Fruit fly (Drosophila melanogaster): ENCODE data around the gene CG34345.

Gene CG34345

dm6 chr2L:6648163-6648628 lies 25.3 kb downstream of the CG34345 start (continued):
- TF ChIP-seq hbn (GFP tag; IDR thresholded peaks at IDR 0.05; ENCODE audit: partially characterized antibody): no peak
- peak; percentile 86 for TF ChIP-seq ase (GFP tag; IDR thresholded peaks at IDR 0.05)
- TF ChIP-seq z (GFP tag; IDR thresholded peaks at IDR 0.05): no peak
- TF ChIP-seq CG12219 (GFP tag; optimal IDR thresholded peaks at IDR 0.05): peak; percentile 92
- TF ChIP-seq Dip2 (GFP tag; IDR thresholded peaks at IDR 0.05): peak; percentile 46; the same call in 1 of the 2 replicates
- TF ChIP-seq insv (GFP tag; optimal IDR thresholded peaks at IDR 0.05): peak; percentile 10 to 80
- peak; percentile 95 for TF ChIP-seq row (GFP tag; IDR thresholded peaks at IDR 0.05)
- TF ChIP-seq repo (GFP tag; optimal IDR thresholded peaks at IDR 0.05): peak; percentile 84
- TF ChIP-seq oc (tag; optimal IDR thresholded peaks at IDR 0.05): peak; percentile 87
- TF ChIP-seq CG32767 (GFP tag; IDR thresholded peaks at IDR 0.05): peak; percentile 93
- TF ChIP-seq emc (GFP tag; optimal IDR thresholded peaks at IDR 0.05): peak; percentile 86
- peak; percentile 83 for TF ChIP-seq sqz (GFP tag; optimal IDR thresholded peaks at IDR 0.05)
- peak; percentile 87 for TF ChIP-seq zen (tag; optimal IDR thresholded peaks at IDR 0.05)
- TF ChIP-seq CG11093 (GFP tag; IDR thresholded peaks at IDR 0.05): peak; percentile 80
- peak; percentile 52 for TF ChIP-seq fd64A (GFP tag; optimal IDR thresholded peaks at IDR 0.05)
- TF ChIP-seq tgo (GFP tag; IDR thresholded peaks at IDR 0.05): peak; percentile 94
- peak; percentile 15 for TF ChIP-seq gfzf (GFP tag; optimal IDR thresholded peaks at IDR 0.05)
- peak; percentile 85 for TF ChIP-seq CG17186 (GFP tag; optimal IDR thresholded peaks at IDR 0.05)
- TF ChIP-seq Doc3 (GFP tag; IDR thresholded peaks at IDR 0.05; ENCODE audit: partially characterized antibody): no peak
- peak; percentile 92 for TF ChIP-seq CG6813 (GFP tag; optimal IDR thresholded peaks at IDR 0.05)
- TF ChIP-seq Lpt (GFP tag; optimal IDR thresholded peaks at IDR 0.05): no peak
- TF ChIP-seq sug (tag; optimal IDR thresholded peaks at IDR 0.05): peak; percentile 95
- TF ChIP-seq PHDP (tag; optimal IDR thresholded peaks at IDR 0.05): peak; percentile 96
- TF ChIP-seq CG14667 (GFP tag; IDR thresholded peaks at IDR 0.05): peak; percentile 85
- TF ChIP-seq CG34376 (GFP tag; optimal IDR thresholded peaks at IDR 0.05): peak; percentile 95
- TF ChIP-seq Six4 (GFP tag; optimal IDR thresholded peaks at IDR 0.05): peak; percentile 93
- TF ChIP-seq nerfin-1 (tag; optimal IDR thresholded peaks at IDR 0.05): peak; percentile 93
- peak; percentile 97 for TF ChIP-seq lilli (GFP tag; optimal IDR thresholded peaks at IDR 0.05)
- TF ChIP-seq CG12299 (tag; optimal IDR thresholded peaks at IDR 0.05): peak; percentile 93
- TF ChIP-seq E2f1 (GFP tag; IDR thresholded peaks at IDR 0.05): peak; percentile 91
- peak; percentile 94 for TF ChIP-seq CG3847 (GFP tag; IDR thresholded peaks at IDR 0.05)
- TF ChIP-seq CG6175 (GFP tag; IDR thresholded peaks at IDR 0.05): peak; percentile 74; the same call in 2 of the 3 replicates
- peak; percentile 64 for TF ChIP-seq stwl (tag; optimal IDR thresholded peaks at IDR 0.05)
- no peak for TF ChIP-seq CG8478 (optimal IDR thresholded peaks at IDR 0.05)
- peak; percentile 88 for TF ChIP-seq sisA (GFP tag; IDR thresholded peaks at IDR 0.05)
- peak; percentile 94 for TF ChIP-seq Dip3 (GFP tag; optimal IDR thresholded peaks at IDR 0.05)
- peak; percentile 61 for TF ChIP-seq CTCF (GFP tag; optimal IDR thresholded peaks at IDR 0.05)
- peak; percentile 86 for TF ChIP-seq Antp (GFP tag; optimal IDR thresholded peaks at IDR 0.05)
- peak; percentile 57 for TF ChIP-seq CG14965 (GFP tag; optimal IDR thresholded peaks at IDR 0.05; ENCODE audit: borderline replicate concordance)
- TF ChIP-seq CG12071 (GFP tag; optimal IDR thresholded peaks at IDR 0.05): peak; percentile 85
- no peak for TF ChIP-seq chinmo (GFP tag; IDR thresholded peaks at IDR 0.05; ENCODE audit: partially characterized antibody)
- no peak for TF ChIP-seq zen2 (GFP tag; IDR thresholded peaks at IDR 0.05; ENCODE audit: partially characterized antibody)
- TF ChIP-seq vvl (GFP tag; IDR thresholded peaks at IDR 0.05): peak; percentile 94
- peak; percentile 89 for TF ChIP-seq CG32772 (GFP tag; IDR thresholded peaks at IDR 0.05)
- peak; percentile 85 for TF ChIP-seq CG17612 (GFP tag; IDR thresholded peaks at IDR 0.05)
- peak; percentile 96 for TF ChIP-seq CG10147 (GFP tag; optimal IDR thresholded peaks at IDR 0.05)
- TF ChIP-seq ftz-f1 (GFP tag; optimal IDR thresholded peaks at IDR 0.05): peak; percentile 22
- TF ChIP-seq yki (optimal IDR thresholded peaks at IDR 0.05): no peak
- peak; percentile 78; the same call in 2 of the 3 replicates for TF ChIP-seq C15 (GFP tag; IDR thresholded peaks at IDR 0.05)
- TF ChIP-seq da (GFP tag; optimal IDR thresholded peaks at IDR 0.05): peak; percentile 86
- TF ChIP-seq CG17385 (GFP tag; optimal IDR thresholded peaks at IDR 0.05): peak; percentile 92
- no peak for TF ChIP-seq HLHmδ (GFP tag; optimal IDR thresholded peaks at IDR 0.05)

Measured in whole organism, embryonic.